Fruit fly (Drosophila melanogaster) whole organism, embryonic: Measurements from ENCODE around the gene CG6891.
A peak's percentile ranks its signal among the peaks of the same experiment; 100 is the strongest.

Source experiments
- CG30431 ChIP-seq: fragments of 200-800 bp; sonication (Bioruptor generic); optimal IDR thresholded peaks from 2 replicates; lab custom pipeline; 2017; ENCODE audit warnings: missing biosample characterization, missing genetic modification characterization
- NC2α ChIP-seq: fragments of 200-800 bp; sonication (Bioruptor generic); optimal IDR thresholded peaks from 2 replicates; lab custom pipeline; 2016; ENCODE audit warnings: missing biosample characterization, missing genetic modification characterization
- vnd ChIP-seq: fragments of 200-800 bp; sonication (Bioruptor generic); IDR thresholded peaks from 3 replicates; pipeline ENCODE4 v1.3.6; 2022; ENCODE audit warnings: missing biosample characterization, missing genetic modification characterization; ENCODE audit not compliant: partially characterized antibody

- TF ChIP-seq NC2α (GFP tag; lab: Kevin White, UChicago) (no peak), vnd (GFP tag; lab: Robert Waterston, UW) (peak; percentile 86), CG30431 (GFP tag; lab: Kevin White, UChicago) (no peak)
Observed at dm6 chrX:18783417-18784123, 8.5 kb downstream of the CG6891 start, which contains the start of gene CG18259.
